Worm (Caenorhabditis elegans) whole organism, mixed stage, embryonic: Measurements from ENCODE around the gene pgp-1.

Experiments
- M03D4.4 ChIP-seq: sonication (generic microtip); optimal IDR thresholded peaks from 2 replicates; lab custom pipeline; 2017; ENCODE audit warnings: mild to moderate bottlenecking, missing genetic modification characterization, missing compliant biosample characterization
- blmp-1 ChIP-seq: fragments of 150-350 bp; optimal IDR thresholded peaks from 2 replicates; lab custom pipeline; 2014; ENCODE audit warnings: missing biosample characterization, missing genetic modification characterization
- ces-1 ChIP-seq: fragments of 150-350 bp; optimal IDR thresholded peaks from 2 replicates; lab custom pipeline; 2014; ENCODE audit warnings: missing biosample characterization, missing genetic modification reagents, missing genetic modification characterization
- elt-3 ChIP-seq: fragments of 150-350 bp; optimal IDR thresholded peaks from 2 replicates; lab custom pipeline; 2014; ENCODE audit warnings: missing biosample characterization, missing genetic modification characterization
- flh-1 ChIP-seq: fragments of 200-800 bp; sonication (Bioruptor generic); optimal IDR thresholded peaks from 2 replicates; lab custom pipeline; 2018; ENCODE audit warnings: mild to moderate bottlenecking, missing genetic modification characterization, moderate library complexity, missing compliant biosample characterization
- lin-13 ChIP-seq: fragments of 150-350 bp; optimal IDR thresholded peaks from 2 replicates; lab custom pipeline; 2014; ENCODE audit warnings: missing biosample characterization, missing genetic modification characterization
- nhr-12 ChIP-seq: fragments of 150-350 bp; optimal IDR thresholded peaks from 2 replicates; lab custom pipeline; 2014; ENCODE audit warnings: missing biosample characterization, missing genetic modification characterization
- nhr-28 ChIP-seq: fragments of 150-350 bp; optimal IDR thresholded peaks from 2 replicates; lab custom pipeline; 2014; ENCODE audit warnings: missing biosample characterization, missing genetic modification characterization
- pha-4 ChIP-seq: fragments of 150-350 bp; optimal IDR thresholded peaks from 2 replicates; lab custom pipeline; 2018; ENCODE audit warnings: missing biosample characterization, missing genetic modification reagents, missing genetic modification characterization
- snpc-4 ChIP-seq: fragments of 150-350 bp; optimal IDR thresholded peaks from 2 replicates; lab custom pipeline; 2014; ENCODE audit warnings: missing biosample characterization, missing genetic modification characterization
- unc-39 ChIP-seq: fragments of 150-350 bp; optimal IDR thresholded peaks from 2 replicates; lab custom pipeline; 2014; ENCODE audit warnings: missing biosample characterization, missing genetic modification characterization
- unc-62 ChIP-seq: fragments of 150-350 bp; optimal IDR thresholded peaks from 2 replicates; lab custom pipeline; 2014; ENCODE audit warnings: missing biosample characterization, missing genetic modification reagents, missing genetic modification characterization
- zip-8 ChIP-seq: fragments of 150-350 bp; optimal IDR thresholded peaks from 2 replicates; lab custom pipeline; 2014; ENCODE audit warnings: missing biosample characterization, missing genetic modification characterization
- ztf-11 ChIP-seq: fragments of 150-350 bp; optimal IDR thresholded peaks from 2 replicates; lab custom pipeline; 2014; ENCODE audit warnings: missing biosample characterization, missing genetic modification characterization

DNA sequence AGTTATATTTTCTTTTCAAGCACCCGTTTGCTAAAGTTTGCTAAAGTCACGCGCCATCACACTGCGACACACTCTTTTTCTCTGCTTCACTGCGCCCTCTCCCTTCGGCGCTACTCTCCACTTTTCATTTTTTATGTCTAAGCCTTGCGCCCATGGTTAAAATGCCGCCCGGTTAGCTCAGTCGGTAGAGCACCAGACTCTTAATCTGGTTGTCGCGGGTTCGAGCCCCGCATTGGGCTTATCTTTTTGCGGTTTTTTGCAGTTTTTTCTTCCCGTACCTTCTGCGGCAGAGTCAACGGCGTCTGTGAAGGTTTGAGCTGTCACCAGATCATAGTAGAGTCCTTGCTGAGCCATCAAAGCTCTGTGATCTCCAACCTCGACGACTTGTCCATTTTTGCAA, 4.4 kb downstream of the pgp-1 start:
- no peak for TF ChIP-seq nhr-28 (tag; lab: Kevin White, UChicago)
- no peak for TF ChIP-seq unc-62 (GFP tag; lab: Kevin White, UChicago)
- TF ChIP-seq flh-1 (GFP tag; lab: Kevin White, UChicago), result peak; percentile 55
- no peak for TF ChIP-seq elt-3 (tag; lab: Kevin White, UChicago)
- no peak for TF ChIP-seq snpc-4 (tag; lab: Kevin White, UChicago)
- no peak for TF ChIP-seq ztf-11 (tag; lab: Kevin White, UChicago)
- TF ChIP-seq ces-1, result no peak
- no peak for TF ChIP-seq lin-13 (tag; lab: Kevin White, UChicago)
- TF ChIP-seq blmp-1 (tag; lab: Kevin White, UChicago), result no peak
- peak; percentile 62 for TF ChIP-seq M03D4.4 (tag; lab: Kevin White, UChicago)
- TF ChIP-seq unc-39 (tag; lab: Kevin White, UChicago), result no peak
- TF ChIP-seq nhr-12 (tag; lab: Kevin White, UChicago), result no peak
- TF ChIP-seq zip-8 (tag; lab: Kevin White, UChicago), result no peak
- TF ChIP-seq pha-4, result peak; percentile 12
